Worm (Caenorhabditis elegans): ENCODE results near the gene fat-6.

DNA sequence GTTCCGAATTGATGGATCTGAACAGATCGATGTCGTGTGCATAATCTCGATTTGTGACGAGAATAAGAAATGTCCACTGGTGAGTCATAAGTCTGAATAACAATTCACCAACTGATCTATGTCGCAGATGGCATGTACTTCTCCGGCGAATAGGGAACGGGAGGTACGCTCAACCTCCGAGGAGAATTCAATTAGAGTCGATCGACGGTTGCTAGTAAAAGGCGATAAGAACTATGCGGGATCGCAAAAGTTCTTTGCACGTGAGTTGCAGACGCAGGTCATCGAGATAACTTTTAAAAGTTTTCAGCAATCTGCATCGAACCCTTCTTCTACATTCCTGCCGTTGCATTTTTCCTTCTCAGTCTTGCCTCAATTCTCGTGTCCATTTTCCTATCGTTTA, 33.0 kb downstream of the fat-6 start:
- TF ChIP-seq W03F9.2 (tag; optimal IDR thresholded peaks at IDR 0.05) (no peak), dao-5 (tag; optimal IDR thresholded peaks at IDR 0.05) (no peak)
